Fruit fly (Drosophila melanogaster) whole organism, adult: ENCODE measurements around the gene CG5946.

Experiments used
- CG11617 ChIP-seq: fragments of 200-800 bp; sonication (Bioruptor generic); optimal IDR thresholded peaks from 2 replicates; lab custom pipeline; 2017; ENCODE audit warnings: mild to moderate bottlenecking, missing biosample characterization, missing genetic modification reagents, missing genetic modification characterization
- CG1620 ChIP-seq: fragments of 200-800 bp; sonication (Bioruptor generic); optimal IDR thresholded peaks from 2 replicates; lab custom pipeline; 2016; ENCODE audit warnings: missing biosample characterization, missing genetic modification characterization
- cnc ChIP-seq, 2 experiments: fragments of >200 bp; optimal IDR thresholded peaks; 2 replicates each; lab custom pipeline; 2017
- kay ChIP-seq: fragments of 200-800 bp; sonication (Bioruptor generic); peaks from one replicate; lab custom pipeline; 2016; ENCODE audit warnings: missing biosample characterization, missing genetic modification characterization, borderline replicate concordance
- ovo ChIP-seq: fragments of 200-800 bp; sonication (Bioruptor generic); optimal IDR thresholded peaks from 2 replicates; lab custom pipeline; 2016; ENCODE audit warnings: missing biosample characterization, missing genetic modification characterization
- pad ChIP-seq: fragments of 200-800 bp; sonication (Bioruptor generic); optimal IDR thresholded peaks from 3 replicates; lab custom pipeline; 2017; ENCODE audit warnings: missing biosample characterization, missing genetic modification characterization, mild to moderate bottlenecking, moderate library complexity, missing genetic modification reagents
- tj ChIP-seq: fragments of 200-800 bp; sonication (Bioruptor generic); optimal IDR thresholded peaks from 3 replicates; lab custom pipeline; 2017; ENCODE audit warnings: missing biosample characterization, mild to moderate bottlenecking, missing genetic modification characterization, moderate library complexity

DNA sequence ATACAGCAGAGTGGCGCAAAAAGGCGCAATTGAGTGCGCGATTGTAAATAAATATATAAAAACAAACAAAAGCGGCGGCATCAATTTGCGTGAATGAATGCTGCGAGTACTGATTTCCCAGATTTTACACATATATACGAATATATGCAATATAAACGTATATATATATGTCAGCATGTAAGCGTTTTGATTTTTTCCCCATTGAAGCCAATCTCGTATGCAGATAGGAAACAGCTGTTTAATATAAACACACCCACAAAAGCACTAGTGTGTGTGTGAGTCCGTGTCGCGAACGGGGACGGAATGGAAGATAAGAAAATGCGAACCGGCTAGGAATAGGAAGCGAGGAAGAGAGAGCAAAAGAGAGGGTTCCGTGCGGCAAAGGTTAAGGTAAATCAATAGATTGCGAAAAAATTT lies 33.1 kb downstream of the CG5946 start:
- TF ChIP-seq tj (GFP tag; lab: Kevin White, UChicago) (peak; percentile 11), ovo (no peak), cnc (optimal IDR thresholded peaks at IDR 0.05; lab: Kevin White, UChicago) (no peak), pad (GFP tag; lab: Kevin White, UChicago) (peak; percentile 57), CG1620 (no peak), kay (GFP tag; lab: Kevin White, UChicago) (peak; percentile 90), CG11617 (GFP tag; lab: Kevin White, UChicago) (no peak)
